Fruit fly (Drosophila melanogaster) whole organism, larva: ENCODE results near the gene Lgr1.

Source experiments
- noc ChIP-seq: fragments of 200-800 bp; sonication (Bioruptor generic); optimal IDR thresholded peaks from 3 replicates; lab custom pipeline; 2019; ENCODE audit warnings: missing biosample characterization, mild to moderate bottlenecking, missing genetic modification characterization, moderate library complexity

The Lgr1 gene

DNA sequence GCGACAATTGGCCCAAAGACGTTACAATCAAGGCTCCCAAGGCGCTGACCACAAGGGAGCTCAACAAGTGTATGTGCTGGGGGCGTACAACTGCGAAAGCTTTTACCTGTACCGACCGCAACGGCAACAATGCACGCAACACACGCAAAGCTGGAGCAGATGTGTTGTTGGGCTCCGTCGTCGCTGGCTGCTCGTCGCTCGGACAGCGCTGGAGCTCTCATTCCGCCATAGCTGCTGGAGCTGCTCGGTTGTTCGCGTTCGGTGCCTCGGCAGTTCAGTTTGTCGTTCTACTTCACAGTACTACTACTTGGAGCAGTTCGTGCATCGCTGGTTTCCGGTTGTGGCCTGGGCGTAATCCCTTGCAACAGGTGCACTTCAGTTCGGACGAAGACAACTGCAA lies at the start of gene Lgr1:
Lgr1 (plus strand) TSS at position 220 of the 400 bp plus-strand sequence.
- no peak for TF ChIP-seq noc (tag; lab: Kevin White, UChicago)

DNA sequence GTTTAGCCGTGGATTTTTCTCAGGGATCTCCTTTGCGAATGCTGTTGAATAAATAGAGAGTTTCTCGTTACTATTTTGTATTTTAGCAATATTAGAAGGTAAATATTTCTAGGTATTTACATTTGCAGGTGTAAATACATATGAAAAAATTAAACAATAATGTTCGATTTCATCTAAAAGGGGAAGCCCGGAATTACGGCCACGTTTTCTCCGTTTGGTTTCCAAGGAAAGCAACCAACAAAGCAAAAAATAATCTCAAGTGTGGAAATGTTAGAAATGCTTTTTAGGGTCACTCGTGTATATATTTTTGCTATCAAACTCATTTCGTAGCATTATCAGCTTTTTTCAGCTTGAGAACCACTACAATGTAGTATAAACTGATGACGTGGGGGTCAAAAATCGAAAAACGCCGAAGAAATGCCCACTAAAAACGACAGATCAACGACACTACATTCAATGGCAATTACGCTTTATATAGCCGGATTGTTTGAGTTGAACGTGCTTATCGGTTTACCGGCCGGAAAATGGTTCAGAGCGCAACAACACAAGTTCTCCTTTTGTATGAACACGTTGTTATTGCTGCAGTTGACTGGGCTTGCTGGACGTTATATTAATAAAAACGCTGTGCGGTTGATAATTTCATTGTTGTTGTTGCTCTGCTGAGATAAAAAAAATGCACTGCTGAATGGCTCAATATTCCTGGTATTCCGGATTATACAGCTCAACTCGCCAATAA lies 47.3 kb upstream of the Lgr1 start:
- no peak for TF ChIP-seq noc (tag; lab: Kevin White, UChicago)

- TF ChIP-seq noc (tag; lab: Kevin White, UChicago), result peak; percentile 94
Observed at dm6 chr3R:17679368-17679997, 46.1 kb upstream of the Lgr1 start.

DNA sequence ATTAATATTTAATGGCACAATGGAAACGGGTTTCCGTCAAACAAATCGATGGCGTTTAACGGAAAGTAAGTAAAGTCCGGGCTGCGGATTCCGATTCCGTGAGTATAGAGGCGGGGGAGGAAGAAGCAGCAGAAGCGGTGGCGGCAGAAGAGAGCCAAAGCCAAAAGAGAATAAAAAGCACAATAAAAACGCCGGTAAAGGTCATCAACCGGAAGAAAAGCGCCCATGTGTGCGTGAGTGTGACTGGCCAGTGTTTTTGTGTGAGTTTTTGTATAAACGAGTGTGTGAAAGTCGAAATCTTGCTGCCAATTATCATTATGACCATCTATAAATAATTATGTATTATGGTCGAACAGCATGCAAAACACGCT lies 45.3 kb upstream of the Lgr1 start:
- TF ChIP-seq noc (tag; lab: Kevin White, UChicago), result no peak

dm6 chr3R:17680639-17681302 lies 44.8 kb upstream of the Lgr1 start:
- TF ChIP-seq noc (tag; lab: Kevin White, UChicago), result peak; percentile 48

DNA sequence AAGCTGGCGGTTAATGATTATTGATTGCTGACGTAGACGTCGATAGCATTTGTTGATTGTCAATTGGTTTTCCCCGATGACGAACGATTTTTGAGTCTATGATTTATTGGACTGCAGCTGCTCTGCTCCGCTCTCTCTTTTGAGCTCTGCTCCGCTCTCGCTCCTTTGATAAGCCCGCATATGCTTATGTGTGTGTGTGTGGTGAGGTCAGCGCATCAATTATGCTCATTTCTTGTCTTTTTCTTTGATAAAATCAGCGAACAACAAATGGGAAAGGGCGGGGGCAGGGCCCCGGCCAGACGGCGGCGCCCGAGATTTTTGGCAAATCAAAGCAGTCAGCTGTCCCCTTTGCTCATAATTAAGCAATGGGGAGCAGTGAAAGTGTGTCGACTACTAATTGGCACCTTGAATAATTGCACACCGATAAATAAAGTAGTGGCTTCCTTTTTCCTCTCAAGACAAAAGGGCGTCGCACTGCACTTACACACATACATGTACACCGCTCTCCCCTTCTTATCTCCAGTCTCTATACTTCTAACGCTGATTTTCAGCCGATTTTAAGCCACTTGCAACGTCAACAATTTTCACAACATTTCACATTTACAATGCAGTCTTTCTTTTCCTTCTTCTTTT lies 43.9 kb upstream of the Lgr1 start:
- TF ChIP-seq noc (tag; lab: Kevin White, UChicago), result no peak

- TF ChIP-seq noc (tag; lab: Kevin White, UChicago), result no peak
Observed at dm6 chr3R:17682244-17682773, 43.3 kb upstream of the Lgr1 start, which contains the start of the genes alt and CG7655. Gene alt, minus strand, starts transcription at chr3R:17682515. Gene CG7655, plus strand, starts transcription at chr3R:17682669.

DNA sequence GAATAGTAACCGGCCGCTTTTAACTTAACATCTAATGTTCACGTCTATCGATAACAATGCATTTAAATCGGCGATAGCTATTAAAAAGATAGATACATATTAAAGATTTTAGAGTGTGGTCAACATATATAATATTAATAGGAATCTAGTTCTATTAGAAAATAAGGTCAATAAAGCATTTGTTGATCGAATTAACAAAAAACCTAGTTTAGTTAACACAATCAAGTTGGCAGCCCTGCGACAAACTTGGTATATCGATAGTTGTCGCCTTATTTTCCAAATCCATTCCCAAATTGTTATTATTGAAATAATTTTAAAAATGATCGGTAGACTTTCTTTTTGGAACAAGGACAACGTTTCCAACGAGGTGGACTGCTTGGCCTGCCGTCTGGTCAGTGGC lies 40.7 kb upstream of the Lgr1 start, which contains the start of the genes CG31251 and CG31360:
CG31251 (minus strand) TSS at position 62 of the 400 bp plus-strand sequence.
CG31360 (plus strand) TSS at position 244 of the 400 bp plus-strand sequence.
- TF ChIP-seq noc (tag; lab: Kevin White, UChicago), result no peak

DNA sequence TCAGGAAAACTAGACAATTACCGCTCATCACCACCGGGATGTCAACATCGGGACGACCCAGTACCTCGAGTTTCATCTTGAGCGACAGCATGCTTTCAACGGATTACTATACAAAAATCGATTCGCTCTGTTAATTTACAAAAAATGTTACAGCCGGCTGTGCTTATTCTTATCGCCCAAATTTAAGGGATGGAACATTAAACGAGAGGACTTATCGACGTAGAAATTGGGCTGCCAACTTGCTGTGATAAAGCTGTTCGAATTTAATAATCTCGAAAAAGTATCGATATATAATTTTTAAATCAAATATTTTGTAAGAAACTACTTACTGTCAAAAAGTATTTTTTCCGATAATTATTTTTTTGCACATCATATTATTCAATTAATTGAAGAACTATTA lies 38.7 kb upstream of the Lgr1 start, which contains the start of gene CG31249:
CG31249 (minus strand) TSS at position 197 of the 400 bp plus-strand sequence.
- no peak for TF ChIP-seq noc (tag; lab: Kevin White, UChicago)

dm6 chr3R:17699891-17700487 lies 25.6 kb upstream of the Lgr1 start:
- TF ChIP-seq noc (tag; lab: Kevin White, UChicago), result no peak

DNA sequence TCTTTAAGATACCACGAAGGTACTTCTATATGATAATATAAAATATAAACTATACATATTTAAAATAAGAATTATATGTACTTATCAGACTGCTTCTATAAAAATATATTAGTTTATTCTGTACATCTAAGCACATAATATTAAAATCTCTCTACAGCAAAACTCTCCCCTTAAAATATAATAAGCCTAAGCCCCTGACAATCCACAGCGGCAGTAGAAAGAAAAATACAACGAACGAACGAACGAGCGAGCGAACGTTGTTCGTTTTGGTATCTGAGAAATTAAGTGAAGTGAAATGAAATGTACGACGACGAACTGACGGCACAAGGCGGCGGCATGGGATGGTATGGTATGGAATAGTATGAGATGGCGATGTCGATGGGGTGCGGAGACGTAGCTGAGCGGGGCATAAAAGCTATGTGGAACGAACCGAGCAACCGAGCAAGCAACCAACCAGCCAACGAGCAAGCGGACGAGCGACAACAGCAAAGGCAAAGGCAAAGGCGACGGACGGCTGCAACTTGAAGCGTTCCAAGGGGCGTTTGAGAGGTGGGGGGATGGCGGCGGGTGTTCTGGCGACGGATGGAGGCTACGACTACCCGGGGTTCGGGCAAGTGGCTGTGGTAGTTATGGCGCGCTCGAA lies 25.0 kb upstream of the Lgr1 start:
- peak; percentile 99 for TF ChIP-seq noc (tag; lab: Kevin White, UChicago)

DNA sequence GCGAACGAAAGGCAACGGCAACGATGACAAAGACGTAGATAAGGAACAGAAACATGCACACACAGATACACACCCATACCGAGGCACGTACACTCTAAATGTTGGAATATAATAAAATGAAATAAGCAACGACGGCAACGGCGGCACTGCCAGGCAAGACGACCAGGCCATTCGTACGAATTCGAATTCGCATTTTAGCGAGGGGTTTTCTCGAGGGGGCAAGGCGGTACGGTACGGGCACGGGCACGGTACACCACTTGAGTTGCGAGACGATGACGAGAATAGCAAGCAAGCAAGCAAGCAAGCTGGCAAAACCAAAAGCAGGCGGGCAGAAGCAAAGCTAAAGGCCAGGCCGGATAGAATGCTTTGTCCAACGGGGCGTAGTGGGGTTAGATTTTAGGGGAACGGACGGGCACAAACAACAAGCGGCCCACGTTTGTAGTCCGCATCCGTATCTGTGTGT lies 24.4 kb upstream of the Lgr1 start:
- TF ChIP-seq noc (tag; lab: Kevin White, UChicago), result peak; percentile 49

DNA sequence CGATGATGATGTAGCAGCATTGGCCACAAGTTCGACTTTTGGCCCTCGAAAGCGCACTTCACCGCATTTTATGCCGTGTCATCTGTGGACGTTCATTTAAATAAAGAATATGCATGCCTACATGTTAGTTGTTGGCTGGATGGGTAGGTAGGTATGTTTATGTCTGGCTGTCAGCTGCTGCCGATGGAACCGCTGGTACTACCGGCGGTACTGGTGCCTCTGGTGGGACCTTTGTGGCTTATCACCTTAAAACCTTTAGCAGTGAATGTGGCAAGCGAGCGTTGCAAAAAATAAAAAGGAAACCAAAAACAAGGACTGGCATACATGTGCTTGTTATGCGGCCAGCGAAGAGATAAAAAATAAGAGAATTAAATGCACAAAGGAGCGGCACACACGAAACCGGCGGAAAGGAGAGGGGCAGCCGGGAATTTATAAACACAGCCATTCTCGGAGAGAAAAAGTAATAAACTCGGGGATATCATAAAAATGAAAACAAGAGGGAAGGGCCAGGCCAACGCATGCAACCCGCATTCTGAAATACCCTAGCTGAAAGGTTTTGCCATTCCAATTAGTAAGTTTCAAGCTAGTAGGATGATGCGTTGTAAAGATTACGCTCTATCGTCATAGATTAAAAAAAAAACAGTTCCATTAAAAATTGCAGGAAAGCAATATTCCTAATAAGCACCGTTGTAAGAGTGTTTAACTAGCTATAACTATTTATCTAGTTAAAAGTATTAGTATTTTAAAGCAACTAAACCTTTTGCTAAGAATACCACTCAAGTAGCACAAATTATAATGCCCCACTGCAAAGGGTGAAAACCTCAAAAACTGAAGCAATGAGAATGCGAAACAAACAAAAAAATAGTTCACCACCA lies 23.4 kb upstream of the Lgr1 start:
- TF ChIP-seq noc (tag; lab: Kevin White, UChicago), result no peak
